Fruit fly (Drosophila melanogaster) whole organism, wandering third instar larva: Measurements from ENCODE around the gene CG43133.
A peak's percentile ranks its signal among the peaks of the same experiment; 100 is the strongest.

ENCODE experiments used
- Abd-B ChIP-seq: fragments of >200 bp; optimal IDR thresholded peaks from 2 replicates; lab custom pipeline; 2017; ENCODE audit warnings: missing biosample characterization, missing genetic modification characterization
- CG32264 ChIP-seq: fragments of 200-800 bp; sonication (Bioruptor generic); optimal IDR thresholded peaks from 2 replicates; lab custom pipeline; 2016; ENCODE audit warnings: missing biosample characterization, missing genetic modification characterization
- CG9705 ChIP-seq: fragments of 200-800 bp; sonication (Bioruptor generic); optimal IDR thresholded peaks from 2 replicates; lab custom pipeline; 2018; ENCODE audit warnings: missing biosample characterization, mild to moderate bottlenecking, missing genetic modification characterization
- CrebA ChIP-seq: fragments of 200-800 bp; sonication (Bioruptor generic); optimal IDR thresholded peaks from 2 replicates; lab custom pipeline; 2016; ENCODE audit warnings: missing biosample characterization, mild to moderate bottlenecking, missing genetic modification characterization, borderline replicate concordance
- Dfd ChIP-seq: fragments of >200 bp; optimal IDR thresholded peaks from 2 replicates; lab custom pipeline; 2017; ENCODE audit warnings: missing biosample characterization, missing genetic modification characterization
- Dif ChIP-seq: fragments of 200-275, 200-300 bp; sonication (Bioruptor generic); optimal IDR thresholded peaks from 2 replicates; lab custom pipeline; 2018; ENCODE audit warnings: missing biosample characterization, missing genetic modification characterization; ENCODE audit not compliant: partially characterized antibody
- GATAd ChIP-seq: sonication (Bioruptor generic); optimal IDR thresholded peaks from 2 replicates; lab custom pipeline; 2016; ENCODE audit warnings: missing biosample characterization, missing genetic modification characterization
- HLH106 ChIP-seq: fragments of 200-800 bp; optimal IDR thresholded peaks from 3 replicates; lab custom pipeline; 2019; ENCODE audit warnings: missing biosample characterization, mild to moderate bottlenecking, missing genetic modification characterization, moderate library complexity
- Hnf4 ChIP-seq: fragments of 200-800 bp; sonication (Bioruptor generic); optimal IDR thresholded peaks from 2 replicates; lab custom pipeline; 2016; ENCODE audit warnings: missing biosample characterization, mild to moderate bottlenecking, missing genetic modification characterization
- Hr78 ChIP-seq: fragments of >200 bp; optimal IDR thresholded peaks from 2 replicates; lab custom pipeline; 2017; ENCODE audit warnings: missing biosample characterization, missing genetic modification characterization
- Hr83 ChIP-seq: fragments of 200-300 bp; sonication (Bioruptor generic); optimal IDR thresholded peaks from 2 replicates; lab custom pipeline; 2016; ENCODE audit warnings: missing biosample characterization, mild to moderate bottlenecking, missing genetic modification characterization, moderate library complexity; ENCODE audit not compliant: poor library complexity, severe bottlenecking
- Jra ChIP-seq: sonication (Bioruptor generic); optimal IDR thresholded peaks from 2 replicates; lab custom pipeline; 2016; ENCODE audit warnings: missing biosample characterization, missing genetic modification characterization
- Mio ChIP-seq: sonication (Bioruptor generic); optimal IDR thresholded peaks from 2 replicates; lab custom pipeline; 2016; ENCODE audit warnings: missing biosample characterization, missing genetic modification characterization
- Myc ChIP-seq: fragments of >200 bp; optimal IDR thresholded peaks from 2 replicates; lab custom pipeline; 2017
- N ChIP-seq: fragments of >200 bp; optimal IDR thresholded peaks from 2 replicates; lab custom pipeline; 2018; ENCODE audit warnings: missing biosample characterization, missing external identifiers, missing genetic modification characterization
- OdsH ChIP-seq: fragments of 200-800 bp; sonication (Bioruptor generic); optimal IDR thresholded peaks from 2 replicates; lab custom pipeline; 2016; ENCODE audit warnings: missing biosample characterization, mild to moderate bottlenecking, missing genetic modification characterization
- Rel ChIP-seq, 2 experiments: fragments of 200-800 bp; sonication (Bioruptor generic) in 1 of 2; optimal IDR thresholded peaks; 2 replicates in 1 of 2; 3 replicates in 1 of 2; lab custom pipeline; 2016 to 2019; ENCODE audit warnings: mild to moderate bottlenecking in 2 of 2, missing biosample characterization in 2 of 2, missing genetic modification characterization in 2 of 2, moderate library complexity in 1 of 2
- Sp1 ChIP-seq: fragments of 200-800 bp; sonication (Bioruptor generic); optimal IDR thresholded peaks from 3 replicates; lab custom pipeline; 2019; ENCODE audit warnings: missing biosample characterization, mild to moderate bottlenecking, missing genetic modification characterization, moderate library complexity
- Vsx2 ChIP-seq: fragments of 200-300, 225-300 bp; sonication (Bioruptor generic); optimal IDR thresholded peaks from 2 replicates; lab custom pipeline; 2018; ENCODE audit warnings: missing biosample characterization, missing genetic modification characterization; ENCODE audit not compliant: partially characterized antibody
- br ChIP-seq: fragments of 200-800 bp; sonication (Bioruptor generic); optimal IDR thresholded peaks from 2 replicates; lab custom pipeline; 2016; ENCODE audit warnings: missing biosample characterization, missing genetic modification characterization
- brk ChIP-seq: fragments of 200-800 bp; sonication (Bioruptor generic); optimal IDR thresholded peaks from 2 replicates; lab custom pipeline; 2016; ENCODE audit warnings: missing biosample characterization, mild to moderate bottlenecking, missing genetic modification characterization
- dl ChIP-seq, 2 experiments: fragments of 175-275, 200-275 bp in 1 of 2; fragments of 200-275 bp in 1 of 2; sonication (Bioruptor generic); optimal IDR thresholded peaks; lab custom pipeline; 2018; ENCODE audit warnings: mild to moderate bottlenecking in 2 of 2, missing biosample characterization in 2 of 2, missing genetic modification characterization in 2 of 2, moderate library complexity in 2 of 2; ENCODE audit not compliant: partially characterized antibody in 2 of 2, insufficient read depth in 1 of 2
- dmrt93B ChIP-seq: fragments of 200-800 bp; sonication (Bioruptor generic); optimal IDR thresholded peaks from 2 replicates; lab custom pipeline; 2018; ENCODE audit warnings: missing biosample characterization, mild to moderate bottlenecking, missing genetic modification characterization
- dsf ChIP-seq: sonication (Bioruptor generic); optimal IDR thresholded peaks from 2 replicates; lab custom pipeline; 2016; ENCODE audit warnings: missing biosample characterization, missing genetic modification characterization, borderline replicate concordance
- ey ChIP-seq: fragments of 200-800 bp; sonication (Bioruptor generic); optimal IDR thresholded peaks from 2 replicates; lab custom pipeline; 2016; ENCODE audit warnings: missing biosample characterization, missing genetic modification characterization
- foxo ChIP-seq, 2 experiments: fragments of 200-800 bp; sonication (Bioruptor generic); optimal IDR thresholded peaks; 2 replicates in 1 of 2; 3 replicates in 1 of 2; lab custom pipeline; 2016 to 2017; ENCODE audit warnings: missing biosample characterization in 2 of 2, missing genetic modification characterization in 2 of 2
- fru ChIP-seq: fragments of 200-800 bp; sonication (Bioruptor generic); optimal IDR thresholded peaks from 3 replicates; lab custom pipeline; 2016; ENCODE audit warnings: missing biosample characterization, mild to moderate bottlenecking, missing genetic modification characterization
- h ChIP-seq: fragments of 200-800 bp; sonication (Bioruptor generic); optimal IDR thresholded peaks from 3 replicates; lab custom pipeline; 2016; ENCODE audit warnings: missing biosample characterization, mild to moderate bottlenecking, missing genetic modification characterization
- jim ChIP-seq: fragments of 175-275, 200-325 bp; sonication (Bioruptor generic); optimal IDR thresholded peaks from 2 replicates; lab custom pipeline; 2016; ENCODE audit warnings: missing biosample characterization, mild to moderate bottlenecking, missing genetic modification characterization
- lola ChIP-seq: fragments of >200 bp; optimal IDR thresholded peaks from 2 replicates; lab custom pipeline; 2017; ENCODE audit warnings: missing biosample characterization, missing genetic modification characterization
- pan ChIP-seq: fragments of >200 bp; optimal IDR thresholded peaks from 2 replicates; lab custom pipeline; 2017
- psq ChIP-seq: fragments of 200-800 bp; sonication (Bioruptor generic); optimal IDR thresholded peaks from 3 replicates; lab custom pipeline; 2017; ENCODE audit warnings: missing biosample characterization, mild to moderate bottlenecking, missing genetic modification characterization, moderate library complexity
- rgr ChIP-seq: fragments of 200-800 bp; sonication (Bioruptor generic); optimal IDR thresholded peaks from 3 replicates; lab custom pipeline; 2016; ENCODE audit warnings: missing biosample characterization, mild to moderate bottlenecking, missing genetic modification characterization
- sage ChIP-seq: fragments of 200-800 bp; sonication (Bioruptor generic); optimal IDR thresholded peaks from 2 replicates; lab custom pipeline; 2016; ENCODE audit warnings: missing biosample characterization, mild to moderate bottlenecking, missing genetic modification characterization
- sv ChIP-seq: fragments of 200-800 bp; sonication (Bioruptor generic); optimal IDR thresholded peaks from 3 replicates; lab custom pipeline; 2016; ENCODE audit warnings: missing biosample characterization, missing genetic modification characterization
- tai ChIP-seq: sonication (Bioruptor generic); optimal IDR thresholded peaks from 2 replicates; lab custom pipeline; 2016; ENCODE audit warnings: missing biosample characterization, missing genetic modification characterization
- usp ChIP-seq: fragments of >200 bp; optimal IDR thresholded peaks from 2 replicates; lab custom pipeline; 2017; ENCODE audit warnings: missing biosample characterization, missing genetic modification characterization
- woc ChIP-seq: sonication (Bioruptor generic); optimal IDR thresholded peaks from 2 replicates; lab custom pipeline; 2016; ENCODE audit warnings: missing biosample characterization, mild to moderate bottlenecking, missing genetic modification characterization

The CG43133 gene

DNA sequence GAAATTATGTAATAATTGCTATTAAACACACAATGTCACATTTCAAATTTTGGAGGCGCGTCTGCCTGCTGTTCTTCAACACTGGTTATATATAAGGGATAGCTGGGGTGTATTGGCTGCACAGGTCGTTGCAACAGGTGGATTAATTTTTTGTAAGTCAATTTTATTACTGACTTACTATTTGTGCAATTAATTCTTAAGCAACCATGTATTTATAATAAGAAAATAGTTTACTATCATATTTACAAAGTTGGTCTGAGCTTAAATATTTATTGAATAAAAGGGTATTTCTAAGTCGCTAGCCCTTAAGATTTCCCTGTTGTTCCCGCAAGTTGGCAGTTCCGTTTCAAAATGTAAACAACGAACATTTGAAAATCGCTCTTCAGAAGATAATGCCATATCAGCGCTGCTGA is 37.2 kb downstream of the CG43133 start, which contains the start of gene RhoGAP16F:
RhoGAP16F (plus strand) TSS at position 336 of the 413 bp plus-strand sequence.
- TF ChIP-seq CG32264 (GFP tag; lab: Kevin White, UChicago) (peak; percentile 20), CG9705 (GFP tag; lab: Kevin White, UChicago) (peak; percentile 68), OdsH (GFP tag; lab: Kevin White, UChicago) (peak; percentile 80), ey (GFP tag; lab: Kevin White, UChicago) (peak; percentile 75), dl (GFP tag; optimal IDR thresholded peaks at IDR 0.05; lab: Kevin White, UChicago; ENCODE audit: insufficient read depth in 1 of 2, partially characterized antibody in 2 of 2) (no peak), jim (GFP tag; lab: Kevin White, UChicago) (no peak), pan (lab: Kevin White, UChicago) (peak; percentile 77), Dif (no peak), foxo (GFP tag; optimal IDR thresholded peaks at IDR 0.05; lab: Kevin White, UChicago) (peak in 1 of 2 experiments; percentile 88), psq (GFP tag; lab: Kevin White, UChicago) (peak; percentile 74), dsf (no peak), HLH106 (tag; lab: Kevin White, UChicago) (peak; percentile 84), sage (no peak), Hnf4 (GFP tag; lab: Kevin White, UChicago) (peak; percentile 86), Abd-B (no peak), woc (GFP tag; lab: Kevin White, UChicago) (peak; percentile 89), h (GFP tag; lab: Kevin White, UChicago) (peak; percentile 89), brk (no peak), GATAd (GFP tag; lab: Kevin White, UChicago) (peak; percentile 34), dmrt93B (GFP tag; lab: Kevin White, UChicago) (peak; percentile 72), usp (GFP tag; lab: Kevin White, UChicago) (no peak), rgr (peak; percentile 87), lola (GFP tag; lab: Kevin White, UChicago) (no peak), Dfd (no peak), Hr83 (GFP tag; lab: Kevin White, UChicago) (peak; percentile 7), Rel (GFP tag; optimal IDR thresholded peaks at IDR 0.05; lab: Kevin White, UChicago) (no peak), Rel (tag; optimal IDR thresholded peaks at IDR 0.05; lab: Kevin White, UChicago) (peak; percentile 65), CrebA (no peak), sv (peak; percentile 85), Myc (no peak), N (GFP tag; lab: Kevin White, UChicago) (no peak), Vsx2 (GFP tag; lab: Kevin White, UChicago) (no peak), Jra (peak; percentile 73), fru (GFP tag; lab: Kevin White, UChicago) (peak; percentile 86), br (peak; percentile 79), Mio (GFP tag; lab: Kevin White, UChicago) (no peak), tai (GFP tag; lab: Kevin White, UChicago) (no peak), Sp1 (GFP tag; lab: Kevin White, UChicago) (peak; percentile 80), Hr78 (GFP tag; lab: Kevin White, UChicago) (no peak)

DNA sequence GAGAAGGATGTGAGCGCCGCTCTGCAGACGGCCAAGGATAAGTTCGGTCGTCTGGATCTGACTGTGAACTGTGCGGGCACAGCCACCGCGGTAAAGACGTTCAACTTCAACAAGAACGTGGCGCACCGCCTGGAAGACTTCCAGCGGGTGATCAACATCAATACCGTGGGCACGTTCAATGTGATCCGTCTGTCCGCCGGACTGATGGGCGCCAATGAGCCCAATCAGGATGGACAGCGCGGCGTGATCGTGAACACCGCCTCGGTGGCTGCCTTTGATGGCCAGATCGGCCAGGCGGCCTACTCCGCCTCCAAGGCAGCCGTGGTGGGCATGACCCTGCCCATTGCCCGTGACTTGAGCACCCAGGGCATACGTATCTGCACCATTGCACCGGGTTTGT is 37.9 kb downstream of the CG43133 start:
- no peak for TF ChIP-seq Vsx2 (GFP tag; lab: Kevin White, UChicago)
- TF ChIP-seq, all 38 proteins: peak for 0

DNA sequence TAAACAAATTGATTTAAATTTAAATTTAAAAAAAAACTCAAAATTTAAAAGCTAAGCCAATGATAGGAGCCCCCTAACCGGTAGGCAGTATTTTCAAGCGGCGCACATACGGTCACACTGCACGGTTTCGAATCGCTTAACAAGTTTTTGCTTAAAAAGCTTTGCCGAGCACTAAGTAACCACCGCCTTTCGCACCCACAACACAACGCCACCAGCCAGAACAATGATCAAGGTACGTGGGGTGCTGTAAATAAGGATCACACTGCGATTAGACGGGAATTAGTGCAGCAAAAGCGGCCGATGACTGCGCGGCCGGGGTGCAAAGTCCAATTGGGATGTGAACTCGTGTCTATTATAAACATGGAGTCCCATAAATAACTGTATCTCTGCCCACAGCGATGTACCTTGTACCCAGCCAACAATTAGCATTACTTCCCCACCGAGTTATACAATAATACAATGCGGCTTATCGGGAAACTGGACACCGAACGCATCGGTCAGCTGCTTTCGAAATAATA is 38.8 kb downstream of the CG43133 start, which contains the start of gene scu:
scu (plus strand) TSS at position 101 of the 518 bp plus-strand sequence.
- TF ChIP-seq Rel (GFP tag; optimal IDR thresholded peaks at IDR 0.05; lab: Kevin White, UChicago), result peak; percentile 39
- TF ChIP-seq Rel (tag; optimal IDR thresholded peaks at IDR 0.05; lab: Kevin White, UChicago), result peak; percentile 74
- peak; percentile 17 for TF ChIP-seq Sp1 (GFP tag; lab: Kevin White, UChicago)
- no peak for TF ChIP-seq GATAd (GFP tag; lab: Kevin White, UChicago)
- no peak for TF ChIP-seq foxo (GFP tag; optimal IDR thresholded peaks at IDR 0.05; lab: Kevin White, UChicago)
- TF ChIP-seq Hnf4 (GFP tag; lab: Kevin White, UChicago), result peak; percentile 90
- TF ChIP-seq, all 38 proteins: peak for 3
